Worm (Caenorhabditis elegans) whole organism, L2 larva: ENCODE data around the gene str-261.

Experiments used
- elt-1 ChIP-seq: fragments of 150-350 bp; optimal IDR thresholded peaks from 2 replicates; lab custom pipeline; 2014; ENCODE audit warnings: missing biosample characterization, missing genetic modification characterization
- fos-1 ChIP-seq: fragments of 150-350 bp; optimal IDR thresholded peaks from 2 replicates; lab custom pipeline; 2014; ENCODE audit warnings: missing biosample characterization, missing genetic modification characterization
- unc-62 ChIP-seq: fragments of 150-350 bp; optimal IDR thresholded peaks from 2 replicates; lab custom pipeline; 2014; ENCODE audit warnings: missing biosample characterization, missing genetic modification reagents, missing genetic modification characterization
- zag-1 ChIP-seq: fragments of 150-350 bp; optimal IDR thresholded peaks from 2 replicates; lab custom pipeline; 2014; ENCODE audit warnings: missing biosample characterization, missing genetic modification characterization

DNA sequence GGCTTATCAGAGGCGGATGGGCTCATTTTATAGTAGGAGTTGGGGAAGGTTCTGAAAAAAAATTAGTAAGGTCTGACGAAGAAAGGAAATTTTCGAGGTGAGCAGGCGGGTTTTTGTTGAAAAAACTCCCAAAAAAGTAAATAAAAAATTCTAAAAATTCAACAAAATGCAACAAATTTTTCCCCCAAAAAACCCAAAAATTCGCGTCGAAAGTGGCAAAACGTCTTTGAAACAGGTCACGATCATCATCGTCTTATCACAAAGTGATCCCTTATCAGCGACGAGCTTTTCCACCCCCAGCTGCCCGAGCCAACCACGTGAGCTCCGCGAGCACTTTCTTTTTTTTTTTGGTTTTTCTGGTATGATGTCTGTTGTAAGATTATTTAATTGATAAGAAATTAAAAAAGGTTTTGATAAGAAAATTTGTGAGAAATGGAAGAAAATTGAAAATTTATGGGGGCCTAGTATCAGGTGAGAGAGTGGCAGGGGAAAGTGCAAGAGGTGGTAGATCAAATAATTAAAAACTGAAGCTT, 47.7 kb upstream of the str-261 start, which contains the start of gene Y48A6B.7:
- peak; percentile 88 for TF ChIP-seq fos-1 (tag; lab: Kevin White, UChicago)
- TF ChIP-seq zag-1 (tag; lab: Kevin White, UChicago): no peak
- no peak for TF ChIP-seq elt-1 (tag; lab: Kevin White, UChicago)
- no peak for TF ChIP-seq unc-62 (GFP tag; lab: Kevin White, UChicago)
